Fruit fly (Drosophila melanogaster): ENCODE results near the gene CG10097.

Gene CG10097

DNA sequence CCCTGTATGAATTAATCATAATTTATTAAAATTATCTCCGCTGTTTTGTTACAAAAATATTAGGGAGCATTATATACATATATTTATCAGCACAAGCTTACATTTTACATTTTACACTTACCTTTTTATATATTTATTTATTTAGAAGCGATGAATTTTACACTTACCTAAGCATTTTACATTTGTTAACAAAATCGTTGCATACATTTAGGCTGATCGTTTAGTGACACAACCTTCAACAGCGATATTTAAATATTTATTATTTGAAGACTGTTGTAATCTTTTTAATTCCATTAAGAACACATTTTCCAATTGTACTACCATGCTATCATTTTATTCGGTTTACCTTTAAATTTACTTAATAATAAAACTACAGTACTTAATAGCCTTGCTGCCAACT lies 12.0 kb downstream of the CG10097 start (continued):
- TF ChIP-seq CG9609 (GFP tag; optimal IDR thresholded peaks at IDR 0.05) (no peak), Sox102F (GFP tag; optimal IDR thresholded peaks at IDR 0.05) (no peak), sima (GFP tag; optimal IDR thresholded peaks at IDR 0.05) (no peak), pita (GFP tag; optimal IDR thresholded peaks at IDR 0.05) (no peak), CG12236 (GFP tag; optimal IDR thresholded peaks at IDR 0.05) (no peak), maf-S (GFP tag; optimal IDR thresholded peaks at IDR 0.05) (no peak)

DNA sequence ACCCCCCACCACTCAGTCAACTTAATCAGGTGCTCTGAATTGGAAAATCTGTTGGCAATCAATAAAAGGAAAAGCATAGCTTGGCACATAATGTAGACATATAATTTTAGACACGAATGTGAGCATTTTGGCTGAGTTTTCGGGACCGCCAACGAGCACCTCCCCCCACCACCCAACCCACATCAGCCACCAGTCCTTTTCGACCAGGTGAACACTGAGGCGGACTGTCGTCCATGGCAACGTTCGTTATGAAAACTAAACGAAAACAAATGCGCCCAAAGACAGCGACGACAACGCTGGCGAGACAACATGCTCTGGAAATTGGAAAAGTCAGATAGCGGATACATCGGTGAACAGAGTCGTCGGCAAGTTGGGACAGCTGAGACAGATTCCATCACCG lies 12.7 kb downstream of the CG10097 start, which contains the start of gene GstD11:
Gene GstD11, plus strand, starts transcription at position 301 of the 400 bp plus-strand sequence.
- TF ChIP-seq CG4854 (GFP tag; optimal IDR thresholded peaks at IDR 0.05) (no peak), CG1792 (GFP tag; optimal IDR thresholded peaks at IDR 0.05) (no peak), jumu (GFP tag; optimal IDR thresholded peaks at IDR 0.05) (no peak), kni (GFP tag; optimal IDR thresholded peaks at IDR 0.05) (no peak), phol (tag; optimal IDR thresholded peaks at IDR 0.05) (no peak), CG17385 (GFP tag; optimal IDR thresholded peaks at IDR 0.05) (no peak), Ada2b (GFP tag; IDR thresholded peaks at IDR 0.05) (no peak), NFAT (GFP tag; IDR thresholded peaks at IDR 0.05) (no peak), CG3995 (GFP tag; optimal IDR thresholded peaks at IDR 0.05) (no peak), ttk (GFP tag; IDR thresholded peaks at IDR 0.05) (no peak), CG11560 (tag; IDR thresholded peaks at IDR 0.05) (no peak), scrt (GFP tag; optimal IDR thresholded peaks at IDR 0.05) (no peak), Rfx (GFP tag; IDR thresholded peaks at IDR 0.05) (no peak), disco-r (GFP tag; optimal IDR thresholded peaks at IDR 0.05) (no peak), CG14860 (GFP tag; IDR thresholded peaks at IDR 0.05; ENCODE audit: partially characterized antibody) (no peak)

DNA sequence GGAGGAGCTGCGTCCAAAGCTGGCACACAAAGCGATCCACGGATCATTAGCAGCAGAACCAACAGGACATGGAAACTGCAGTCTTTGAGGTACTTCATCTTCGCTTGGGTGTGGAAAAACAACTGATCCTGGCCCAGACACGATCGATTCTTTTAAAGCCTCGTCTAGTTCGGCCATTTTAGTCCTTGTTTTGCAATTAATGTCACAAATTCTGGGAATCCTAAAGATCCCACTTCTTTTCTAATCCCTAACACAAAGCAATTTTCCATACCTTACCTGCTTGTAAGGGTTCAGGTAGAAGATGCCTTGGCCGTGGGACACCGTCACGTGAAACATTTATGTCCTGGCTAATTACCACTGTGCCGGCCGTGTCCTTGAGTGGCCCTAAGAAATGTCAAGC lies 13.2 kb downstream of the CG10097 start, which contains the start of gene CG10035:
Gene CG10035, minus strand, starts transcription at position 129 of the 400 bp plus-strand sequence.
- TF ChIP-seq maf-S (GFP tag; optimal IDR thresholded peaks at IDR 0.05): no peak
- peak; percentile 98 for TF ChIP-seq zen (tag; optimal IDR thresholded peaks at IDR 0.05)
- peak; percentile 20 for TF ChIP-seq CG15479 (GFP tag; optimal IDR thresholded peaks at IDR 0.05)
- no peak for TF ChIP-seq nom (GFP tag; optimal IDR thresholded peaks at IDR 0.05)
- TF ChIP-seq pros (GFP tag; optimal IDR thresholded peaks at IDR 0.05): peak; percentile 12
- peak; percentile 55 for TF ChIP-seq D (optimal IDR thresholded peaks at IDR 0.05)
- TF ChIP-seq D (GFP tag; optimal IDR thresholded peaks at IDR 0.05): no peak

- TF ChIP-seq CG18476 (GFP tag; optimal IDR thresholded peaks at IDR 0.05) (peak; percentile 79), Drgx (GFP tag; IDR thresholded peaks at IDR 0.05) (peak; percentile 55), hkb (optimal IDR thresholded peaks at IDR 0.05) (no peak), hkb (GFP tag; IDR thresholded peaks at IDR 0.05) (no peak)
Measured at dm6 chr3R:12381130-12381700, 14.6 kb downstream of the CG10097 start.

DNA sequence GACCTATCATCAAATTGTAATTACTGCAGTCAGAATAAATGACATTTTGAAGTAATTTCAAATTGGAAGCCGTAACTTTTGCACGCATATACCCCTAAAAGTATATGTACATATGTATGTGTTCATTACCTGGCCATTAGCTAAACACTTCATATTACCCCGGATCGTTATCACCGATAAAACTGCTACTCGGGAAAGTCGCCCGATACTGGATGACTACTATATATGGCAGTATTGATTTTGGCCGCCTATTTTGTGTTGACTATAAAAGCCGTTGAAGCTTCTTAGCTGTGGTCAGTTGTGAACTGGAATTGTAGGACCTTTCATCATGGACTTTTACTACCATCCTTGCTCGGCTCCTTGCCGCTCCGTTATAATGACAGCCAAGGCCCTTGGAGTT lies 16.1 kb downstream of the CG10097 start, which contains the start of gene GstD8:
Gene GstD8, plus strand, starts transcription at position 301 of the 400 bp plus-strand sequence.
- TF ChIP-seq Mrtf (GFP tag; IDR thresholded peaks at IDR 0.05): no peak
- no peak for TF ChIP-seq Dfd (GFP tag; optimal IDR thresholded peaks at IDR 0.05)
- TF ChIP-seq zen (tag; optimal IDR thresholded peaks at IDR 0.05): peak; percentile 56
